Worm (Caenorhabditis elegans): ENCODE results near the gene T15B7.1.

Gene T15B7.1

DNA sequence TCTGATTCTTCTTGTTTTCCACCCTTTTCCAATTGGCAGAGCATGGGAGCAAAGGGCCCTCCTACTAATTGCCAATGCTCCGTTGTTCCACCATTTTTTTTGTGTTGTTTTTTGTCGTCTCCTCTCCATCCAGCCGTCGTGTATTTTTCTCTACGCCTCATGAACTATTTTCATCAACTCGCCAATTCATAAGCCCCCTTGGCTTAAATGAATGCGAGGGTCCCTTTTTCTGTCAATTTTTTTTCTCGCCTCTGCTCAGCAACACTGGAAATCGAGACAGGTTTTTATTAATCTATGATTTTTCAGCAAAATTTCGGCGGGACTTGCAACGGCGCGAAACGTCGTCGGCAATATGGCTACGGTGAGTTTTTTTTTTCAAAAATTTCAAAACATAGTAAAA, 38.5 kb downstream of the T15B7.1 start, which contains the start of gene unc-70:
Gene unc-70, plus strand, starts transcription at position 301 of the 400 bp plus-strand sequence.
- TF ChIP-seq mep-1 (tag; optimal IDR thresholded peaks at IDR 0.05) (no peak), nhr-85 (tag) (peak; percentile 20)

DNA sequence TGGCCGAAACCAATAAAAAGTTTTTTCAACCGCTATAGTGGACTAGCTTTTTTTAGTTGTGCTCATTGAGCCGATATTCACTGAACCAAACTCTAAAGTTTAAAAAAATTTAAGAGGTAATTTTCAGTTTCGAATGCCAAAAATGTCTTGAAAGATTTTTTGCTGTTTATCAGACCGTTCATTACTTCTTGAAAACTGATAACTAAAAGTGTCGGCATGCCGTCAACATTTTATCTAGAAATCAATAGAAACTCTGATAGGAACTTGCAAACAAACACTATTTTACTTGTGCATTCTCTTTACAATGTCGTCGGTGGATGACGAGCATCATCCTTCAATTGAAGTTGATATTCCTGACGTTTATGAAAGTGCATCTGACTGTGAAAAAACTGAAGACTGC, 39.2 kb downstream of the T15B7.1 start:
- TF ChIP-seq ceh-88 (GFP tag; IDR thresholded peaks at IDR 0.05) (no peak), elt-2 (tag; optimal IDR thresholded peaks at IDR 0.05) (peak; percentile 44)

DNA sequence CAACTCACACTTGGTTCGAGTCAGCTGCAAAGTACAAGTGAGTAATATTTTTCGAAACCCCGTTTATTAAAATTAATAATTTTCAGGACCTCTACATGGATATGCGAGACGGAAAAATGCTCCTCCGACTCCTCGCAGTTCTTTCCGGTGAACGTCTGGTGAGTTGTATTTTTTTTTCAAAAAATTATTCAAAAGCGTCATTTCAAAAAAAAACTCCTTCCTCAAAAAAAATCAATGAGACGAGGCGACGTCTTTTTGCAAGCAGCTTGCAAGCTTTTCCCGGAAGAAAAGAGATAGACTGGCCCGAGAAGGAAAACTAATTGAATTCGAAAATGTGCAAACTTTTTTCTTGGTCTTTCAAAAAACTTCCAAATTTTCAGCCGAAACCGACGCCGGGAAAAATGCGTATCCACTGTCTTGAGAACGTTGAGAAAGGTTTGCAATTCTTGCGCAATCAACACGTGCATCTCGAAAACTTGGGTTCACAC, 40.0 kb downstream of the T15B7.1 start:
- no peak for TF ChIP-seq efl-3 (GFP tag; optimal IDR thresholded peaks at IDR 0.05)
- no peak for TF ChIP-seq zip-4 (GFP tag; optimal IDR thresholded peaks at IDR 0.05)
- peak; percentile 54 for TF ChIP-seq lin-14 (GFP tag; optimal IDR thresholded peaks at IDR 0.05)

DNA sequence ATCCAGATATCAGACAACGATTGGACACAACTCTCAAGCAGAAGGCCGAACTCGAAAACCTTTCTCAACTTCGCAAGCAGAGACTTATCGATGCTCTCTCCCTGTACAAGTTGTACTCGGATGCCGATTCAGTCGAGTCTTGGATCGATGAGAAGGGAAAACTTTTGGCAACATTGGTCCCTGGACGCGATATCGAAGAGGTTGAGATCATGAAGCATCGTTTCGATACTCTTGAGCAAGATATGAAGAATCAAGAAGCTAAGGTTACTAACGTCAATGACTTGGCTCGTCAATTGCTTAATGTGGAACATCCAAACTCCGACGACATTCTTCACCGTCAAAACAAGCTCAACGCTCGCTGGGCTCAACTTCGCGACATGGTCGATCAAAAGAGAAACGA, 42.5 kb downstream of the T15B7.1 start:
- TF ChIP-seq pag-3 (tag; optimal IDR thresholded peaks at IDR 0.05; ENCODE audit: borderline replicate concordance, insufficient read depth) = no peak
- no peak for TF ChIP-seq Y116A8C.19 (tag; optimal IDR thresholded peaks at IDR 0.05; ENCODE audit: borderline replicate concordance)
- no peak for TF ChIP-seq ces-1 (GFP tag; optimal IDR thresholded peaks at IDR 0.05)
- no peak for TF ChIP-seq nhr-28 (tag; optimal IDR thresholded peaks at IDR 0.05)
- TF ChIP-seq mep-1 (tag; optimal IDR thresholded peaks at IDR 0.05) = no peak
- TF ChIP-seq xbp-1 (tag; optimal IDR thresholded peaks at IDR 0.05) = no peak
- TF ChIP-seq hlh-17 (GFP tag; optimal IDR thresholded peaks at IDR 0.05; ENCODE audit: borderline replicate concordance) = no peak
- TF ChIP-seq pqm-1 (tag; optimal IDR thresholded peaks at IDR 0.05) = no peak
- no peak for TF ChIP-seq swsn-7 (tag; optimal IDR thresholded peaks at IDR 0.05)
- TF ChIP-seq snu-23 (GFP tag; optimal IDR thresholded peaks at IDR 0.05) = no peak
- no peak for TF ChIP-seq ceh-8 (GFP tag; optimal IDR thresholded peaks at IDR 0.05)
- TF ChIP-seq efl-1 (optimal IDR thresholded peaks at IDR 0.05) = no peak
- no peak for TF ChIP-seq efl-1 (GFP tag; optimal IDR thresholded peaks at IDR 0.05 in 1 of 2)
- no peak for TF ChIP-seq egl-13 (tag; optimal IDR thresholded peaks at IDR 0.05)
- no peak for TF ChIP-seq lin-13 (GFP tag; optimal IDR thresholded peaks at IDR 0.05)
- TF ChIP-seq aly-2 (tag; optimal IDR thresholded peaks at IDR 0.05) = no peak
- TF ChIP-seq sup-37 (GFP tag; optimal IDR thresholded peaks at IDR 0.05) = no peak
- no peak for TF ChIP-seq C34B4.2 (tag; optimal IDR thresholded peaks at IDR 0.05)
- no peak for TF ChIP-seq unc-30 (tag; optimal IDR thresholded peaks at IDR 0.05)
- TF ChIP-seq ceh-63 (GFP tag; optimal IDR thresholded peaks at IDR 0.05) = no peak

- TF ChIP-seq snpc-4 (tag; optimal IDR thresholded peaks at IDR 0.05) = no peak
- peak; percentile 39 for TF ChIP-seq C16A3.4 (tag; optimal IDR thresholded peaks at IDR 0.05)
- peak; percentile 63 for TF ChIP-seq snu-23 (GFP tag; optimal IDR thresholded peaks at IDR 0.05)
- no peak for TF ChIP-seq F16B12.6 (tag; optimal IDR thresholded peaks at IDR 0.05)
- TF ChIP-seq lin-15B (tag; optimal IDR thresholded peaks at IDR 0.05) = no peak
- TF ChIP-seq nhr-47 (tag; optimal IDR thresholded peaks at IDR 0.05) = peak; percentile 62
- peak in 1 of 6 experiments; percentile 44 for TF ChIP-seq elt-3 (tag; optimal IDR thresholded peaks at IDR 0.05)
- TF ChIP-seq alr-1 (tag; optimal IDR thresholded peaks at IDR 0.05; ENCODE audit: borderline replicate concordance) = no peak
- peak; percentile 24 for TF ChIP-seq xbp-1 (tag; optimal IDR thresholded peaks at IDR 0.05)
- no peak for TF ChIP-seq ztf-4 (tag; optimal IDR thresholded peaks at IDR 0.05)
- peak; percentile 61 for TF ChIP-seq nhr-71 (tag; optimal IDR thresholded peaks at IDR 0.05)
- TF ChIP-seq dsc-1 (tag; optimal IDR thresholded peaks at IDR 0.05) = peak; percentile 49
- TF ChIP-seq C04F5.9 (tag; optimal IDR thresholded peaks at IDR 0.05) = no peak
- peak; percentile 55 for TF ChIP-seq lin-14 (GFP tag; optimal IDR thresholded peaks at IDR 0.05)
- peak; percentile 10 for TF ChIP-seq sox-4 (tag; optimal IDR thresholded peaks at IDR 0.05)
- peak; percentile 37 to 38 for TF ChIP-seq efl-1 (optimal IDR thresholded peaks at IDR 0.05)
- TF ChIP-seq efl-1 (GFP tag; optimal IDR thresholded peaks at IDR 0.05 in 1 of 2) = peak in 1 of 2 experiments; percentile 95
- TF ChIP-seq jun-1 (tag; optimal IDR thresholded peaks at IDR 0.05) = peak; percentile 6
- TF ChIP-seq lsy-2 (tag; optimal IDR thresholded peaks at IDR 0.05) = peak in 1 of 2 experiments; percentile 44
- no peak for TF ChIP-seq efl-3 (GFP tag; optimal IDR thresholded peaks at IDR 0.05)
- TF ChIP-seq elt-2 (tag; optimal IDR thresholded peaks at IDR 0.05) = peak; percentile 9
- no peak for TF ChIP-seq unc-130 (tag; optimal IDR thresholded peaks at IDR 0.05)
- no peak for TF ChIP-seq lin-13 (GFP tag; optimal IDR thresholded peaks at IDR 0.05)
- TF ChIP-seq ceh-88 (GFP tag; IDR thresholded peaks at IDR 0.05) = no peak
- TF ChIP-seq pqm-1 (tag; optimal IDR thresholded peaks at IDR 0.05) = no peak
- peak; percentile 56 for TF ChIP-seq nhr-19 (GFP tag; conservative IDR thresholded peaks at IDR 0.05)
- TF ChIP-seq nhr-20 (tag; optimal IDR thresholded peaks at IDR 0.05) = peak; percentile 60
- peak; percentile 63 for TF ChIP-seq nhr-90 (tag; optimal IDR thresholded peaks at IDR 0.05; ENCODE audit: poor library complexity)
These were observed 46.3 kb downstream of the T15B7.1 start for ce11 chrV:6888828-6889227.

Measured in whole organism, L1 larva.